Fruit fly (Drosophila melanogaster): ENCODE measurements around the gene CG43116.

CG43116 gene

dm6 chr3R:25996197-25997005, at the start of gene CG43116:
Gene CG43116, minus strand, starts transcription at chr3R:25996996.
- TF ChIP-seq CTCF (optimal IDR thresholded peaks at IDR 0.05) (no peak), CG8478 (optimal IDR thresholded peaks at IDR 0.05) (no peak)

dm6 chr3R:26042131-26042885, 45.5 kb upstream of the CG43116 start:
- no peak for TF ChIP-seq CTCF (optimal IDR thresholded peaks at IDR 0.05)
- no peak for TF ChIP-seq CG8478 (optimal IDR thresholded peaks at IDR 0.05)

- TF ChIP-seq CTCF (optimal IDR thresholded peaks at IDR 0.05) (peak; percentile 33 to 34), CG8478 (optimal IDR thresholded peaks at IDR 0.05) (no peak)
These were observed 44.8 kb upstream of the CG43116 start, which contains the start of gene gro for dm6 chr3R:26041417-26042101. Gene gro, plus strand, starts transcription at chr3R:26041736.

dm6 chr3R:26039793-26040335, 43.1 kb upstream of the CG43116 start:
- TF ChIP-seq CG8478 (optimal IDR thresholded peaks at IDR 0.05) (no peak), CTCF (optimal IDR thresholded peaks at IDR 0.05) (no peak)

- TF ChIP-seq CG8478 (optimal IDR thresholded peaks at IDR 0.05) (no peak), CTCF (optimal IDR thresholded peaks at IDR 0.05) (no peak)
These were observed 41.1 kb upstream of the CG43116 start for dm6 chr3R:26037899-26038298.

dm6 chr3R:26036153-26037144, 39.7 kb upstream of the CG43116 start:
- TF ChIP-seq CTCF (optimal IDR thresholded peaks at IDR 0.05) (no peak), CG8478 (optimal IDR thresholded peaks at IDR 0.05) (no peak)

dm6 chr3R:26035369-26035656, 38.5 kb upstream of the CG43116 start:
- TF ChIP-seq CTCF (optimal IDR thresholded peaks at IDR 0.05) = no peak
- no peak for TF ChIP-seq CG8478 (optimal IDR thresholded peaks at IDR 0.05)

- TF ChIP-seq CTCF (optimal IDR thresholded peaks at IDR 0.05) (no peak), CG8478 (optimal IDR thresholded peaks at IDR 0.05) (no peak)
These were observed 38.0 kb upstream of the CG43116 start for dm6 chr3R:26034643-26035368.

- TF ChIP-seq CG8478 (optimal IDR thresholded peaks at IDR 0.05) (no peak), CTCF (optimal IDR thresholded peaks at IDR 0.05) (no peak)
These were observed 35.8 kb upstream of the CG43116 start for dm6 chr3R:26032611-26033001.

- TF ChIP-seq CG8478 (optimal IDR thresholded peaks at IDR 0.05) = no peak
- TF ChIP-seq CTCF (optimal IDR thresholded peaks at IDR 0.05) = no peak
These were observed 35.3 kb upstream of the CG43116 start for dm6 chr3R:26031968-26032610.

dm6 chr3R:26030562-26030961, 33.8 kb upstream of the CG43116 start:
- TF ChIP-seq CTCF (optimal IDR thresholded peaks at IDR 0.05) (no peak), CG8478 (optimal IDR thresholded peaks at IDR 0.05) (no peak)

- TF ChIP-seq CTCF (optimal IDR thresholded peaks at IDR 0.05) (no peak), CG8478 (optimal IDR thresholded peaks at IDR 0.05) (no peak)
These were observed 31.1 kb upstream of the CG43116 start for dm6 chr3R:26027903-26028302.

- TF ChIP-seq CTCF (optimal IDR thresholded peaks at IDR 0.05) (no peak), CG8478 (optimal IDR thresholded peaks at IDR 0.05) (no peak)
These were observed 30.0 kb upstream of the CG43116 start for dm6 chr3R:26026631-26027274.

Measured in S2 (cell line).